Worm (Caenorhabditis elegans) whole organism, L3 larva: Measurements from ENCODE around the gene srg-34.

Source experiments
- elt-1 ChIP-seq: fragments of 150-350 bp; optimal IDR thresholded peaks from 2 replicates; lab custom pipeline; 2014; ENCODE audit warnings: missing biosample characterization, missing genetic modification characterization
- elt-3 ChIP-seq, 3 experiments: fragments of 150-350 bp in 1 of 3; sonication (generic microtip) in 2 of 3; optimal IDR thresholded peaks; 2 replicates in 2 of 3; 4 replicates in 1 of 3; lab custom pipeline; 2014 to 2017; ENCODE audit warnings: missing biosample characterization in 3 of 3, missing genetic modification characterization in 3 of 3
- eor-1 ChIP-seq, 2 experiments: fragments of 150-350 bp; optimal IDR thresholded peaks; 2 replicates each; lab custom pipeline; 2014 to 2018; ENCODE audit warnings: missing biosample characterization in 2 of 2, missing genetic modification characterization in 2 of 2
- lin-39 ChIP-seq: fragments of 150-350 bp; optimal IDR thresholded peaks from 2 replicates; lab custom pipeline; 2018; ENCODE audit warnings: missing biosample characterization, missing genetic modification reagents, missing genetic modification characterization
- nhr-25 ChIP-seq: sonication (generic microtip); optimal IDR thresholded peaks from 2 replicates; lab custom pipeline; 2017; ENCODE audit warnings: missing biosample characterization, missing genetic modification characterization
- nhr-28 ChIP-seq: fragments of 150-350 bp; optimal IDR thresholded peaks from 2 replicates; lab custom pipeline; 2014; ENCODE audit warnings: missing biosample characterization, missing genetic modification characterization
- nhr-77 ChIP-seq: fragments of 150-350 bp; optimal IDR thresholded peaks from 2 replicates; lab custom pipeline; 2014; ENCODE audit warnings: missing biosample characterization, missing genetic modification characterization
- skn-1 ChIP-seq: fragments of 150-350 bp; optimal IDR thresholded peaks from 2 replicates; lab custom pipeline; 2014; ENCODE audit warnings: missing biosample characterization, missing genetic modification characterization
- unc-39 ChIP-seq: sonication (generic microtip); optimal IDR thresholded peaks from 4 replicates; lab custom pipeline; 2017; ENCODE audit warnings: missing biosample characterization, missing genetic modification characterization
- zag-1 ChIP-seq: fragments of 150-350 bp; optimal IDR thresholded peaks from 2 replicates; lab custom pipeline; 2014; ENCODE audit warnings: missing biosample characterization, missing genetic modification characterization
- ztf-11 ChIP-seq: fragments of 150-350 bp; optimal IDR thresholded peaks from 2 replicates; lab custom pipeline; 2014; ENCODE audit warnings: missing biosample characterization, missing genetic modification characterization

DNA sequence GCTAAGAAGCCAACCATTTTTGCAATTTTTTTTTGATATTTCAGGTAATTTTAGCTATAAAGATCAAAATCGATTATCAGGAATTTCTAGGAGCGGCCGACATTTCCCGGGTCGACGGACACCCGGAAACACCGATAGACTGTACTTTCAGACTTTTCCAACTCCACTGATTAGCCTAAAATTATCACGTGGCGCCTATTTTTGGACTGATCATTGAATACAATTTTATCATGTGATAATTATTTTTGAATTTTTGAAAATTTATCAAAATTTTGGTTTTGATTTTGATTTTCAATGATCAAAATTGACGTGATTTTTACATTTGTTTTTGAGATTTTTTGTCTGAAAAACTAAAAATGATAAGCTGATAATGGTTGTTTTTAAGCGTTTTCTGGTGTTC is 13.6 kb upstream of the srg-34 start:
- TF ChIP-seq skn-1 (no peak), unc-39 (tag; lab: Kevin White, UChicago) (no peak), ztf-11 (tag; lab: Kevin White, UChicago) (no peak), elt-3 (tag; optimal IDR thresholded peaks at IDR 0.05; lab: Kevin White, UChicago) (no peak), elt-1 (no peak), lin-39 (tag; lab: Kevin White, UChicago) (no peak), nhr-25 (tag; lab: Kevin White, UChicago) (no peak), eor-1 (tag; optimal IDR thresholded peaks at IDR 0.05; lab: Kevin White, UChicago) (no peak), nhr-77 (tag; lab: Kevin White, UChicago) (no peak), nhr-28 (tag; lab: Kevin White, UChicago) (no peak), zag-1 (tag; lab: Kevin White, UChicago) (no peak)
